Fruit fly (Drosophila melanogaster): ENCODE results near the gene Ibf1.

Ibf1 gene

dm6 chr3R:9237268-9238091 is 21.3 kb upstream of the Ibf1 start, which contains the start of gene pum (continued):
- TF ChIP-seq BtbVII (GFP tag; optimal IDR thresholded peaks at IDR 0.05): no peak
- peak; percentile 45 for TF ChIP-seq sug (tag; optimal IDR thresholded peaks at IDR 0.05)
- peak; percentile 50 to 83 for TF ChIP-seq bsh (GFP tag; optimal IDR thresholded peaks at IDR 0.05)
- no peak for TF ChIP-seq CG12071 (GFP tag; optimal IDR thresholded peaks at IDR 0.05)
- TF ChIP-seq Aef1 (GFP tag; IDR thresholded peaks at IDR 0.05): no peak
- no peak for TF ChIP-seq CG12744 (GFP tag; optimal IDR thresholded peaks at IDR 0.05)
- no peak for TF ChIP-seq CG11560 (tag; IDR thresholded peaks at IDR 0.05)
- TF ChIP-seq nau (GFP tag; optimal IDR thresholded peaks at IDR 0.05): no peak
- no peak for TF ChIP-seq CG15479 (GFP tag; optimal IDR thresholded peaks at IDR 0.05)
- peak; percentile 37 for TF ChIP-seq Sox100B (GFP tag; optimal IDR thresholded peaks at IDR 0.05)
- TF ChIP-seq Trl (optimal IDR thresholded peaks at IDR 0.05): no peak
- TF ChIP-seq Trl (GFP tag; optimal IDR thresholded peaks at IDR 0.05): no peak
- TF ChIP-seq sd (tag; optimal IDR thresholded peaks at IDR 0.05): peak; percentile 10
- TF ChIP-seq CG10979 (tag; optimal IDR thresholded peaks at IDR 0.05): peak; percentile 31
- TF ChIP-seq Chrac-16 (GFP tag; optimal IDR thresholded peaks at IDR 0.05): peak; percentile 22
- no peak for TF ChIP-seq CG6854 (GFP tag; optimal IDR thresholded peaks at IDR 0.05)
- no peak for TF ChIP-seq hkb (optimal IDR thresholded peaks at IDR 0.05)
- no peak for TF ChIP-seq hkb (GFP tag; IDR thresholded peaks at IDR 0.05)
- no peak for TF ChIP-seq ab (GFP tag; optimal IDR thresholded peaks at IDR 0.05)
- TF ChIP-seq B-H2 (GFP tag; optimal IDR thresholded peaks at IDR 0.05): no peak
- no peak for TF ChIP-seq Ravus (GFP tag; IDR thresholded peaks at IDR 0.05)
- no peak for TF ChIP-seq CG4424 (GFP tag; optimal IDR thresholded peaks at IDR 0.05)
- TF ChIP-seq CG2199 (GFP tag; IDR thresholded peaks at IDR 0.05): no peak
- TF ChIP-seq Meics (GFP tag; optimal IDR thresholded peaks at IDR 0.05): peak; percentile 53
- TF ChIP-seq Hsf (GFP tag; optimal IDR thresholded peaks at IDR 0.05): no peak
- peak; percentile 66 for TF ChIP-seq E2f2 (GFP tag; IDR thresholded peaks at IDR 0.05)
- no peak for TF ChIP-seq jumu (GFP tag; optimal IDR thresholded peaks at IDR 0.05)
- TF ChIP-seq ssp (GFP tag; IDR thresholded peaks at IDR 0.05): no peak
- TF ChIP-seq CG7786 (GFP tag; optimal IDR thresholded peaks at IDR 0.05): no peak
- no peak for TF ChIP-seq MBD-R2 (GFP tag; IDR thresholded peaks at IDR 0.05)
- no peak for TF ChIP-seq CG10543 (GFP tag; optimal IDR thresholded peaks at IDR 0.05)
- TF ChIP-seq lmd (GFP tag; IDR thresholded peaks at IDR 0.05): peak; percentile 8; the same call in 1 of the 2 replicates
- TF ChIP-seq CG17361 (GFP tag; IDR thresholded peaks at IDR 0.05): peak; percentile 80
- TF ChIP-seq slbo (GFP tag; IDR thresholded peaks at IDR 0.05): peak; percentile 78
- TF ChIP-seq ara (GFP tag; IDR thresholded peaks at IDR 0.05): peak; percentile 7; the same call in 1 of the 2 replicates
- TF ChIP-seq ken (GFP tag; IDR thresholded peaks at IDR 0.05): no peak
- no peak for TF ChIP-seq CG31365 (tag; optimal IDR thresholded peaks at IDR 0.05)
- peak; percentile 10 for TF ChIP-seq NC2β (GFP tag; optimal IDR thresholded peaks at IDR 0.05)
- no peak for TF ChIP-seq CG3838 (GFP tag; optimal IDR thresholded peaks at IDR 0.05)
- TF ChIP-seq CG7372 (GFP tag; IDR thresholded peaks at IDR 0.05): no peak
- no peak for TF ChIP-seq bigmax (GFP tag; optimal IDR thresholded peaks at IDR 0.05)
- TF ChIP-seq CG8478 (optimal IDR thresholded peaks at IDR 0.05): no peak
- peak; percentile 49 for TF ChIP-seq CG12659 (GFP tag; optimal IDR thresholded peaks at IDR 0.05)
- no peak for TF ChIP-seq Awh (GFP tag; IDR thresholded peaks at IDR 0.05)
- no peak for TF ChIP-seq peb (GFP tag; IDR thresholded peaks at IDR 0.05)
- TF ChIP-seq Adf1 (GFP tag; IDR thresholded peaks at IDR 0.05): no peak
- TF ChIP-seq CG6813 (GFP tag; optimal IDR thresholded peaks at IDR 0.05): no peak
- TF ChIP-seq salm (tag; optimal IDR thresholded peaks at IDR 0.05): no peak
- TF ChIP-seq CG8089 (GFP tag; optimal IDR thresholded peaks at IDR 0.05): no peak
- no peak for TF ChIP-seq CG10321 (GFP tag; IDR thresholded peaks at IDR 0.05)
- no peak for TF ChIP-seq CG8765 (GFP tag; IDR thresholded peaks at IDR 0.05)
- TF ChIP-seq Atf6 (GFP tag; IDR thresholded peaks at IDR 0.05): peak; percentile 37
